Fruit fly (Drosophila melanogaster): ENCODE measurements around the gene TfIIFalpha.
A peak's percentile ranks its signal among the peaks of the same experiment; 100 is the strongest.

Gene TfIIFalpha

DNA sequence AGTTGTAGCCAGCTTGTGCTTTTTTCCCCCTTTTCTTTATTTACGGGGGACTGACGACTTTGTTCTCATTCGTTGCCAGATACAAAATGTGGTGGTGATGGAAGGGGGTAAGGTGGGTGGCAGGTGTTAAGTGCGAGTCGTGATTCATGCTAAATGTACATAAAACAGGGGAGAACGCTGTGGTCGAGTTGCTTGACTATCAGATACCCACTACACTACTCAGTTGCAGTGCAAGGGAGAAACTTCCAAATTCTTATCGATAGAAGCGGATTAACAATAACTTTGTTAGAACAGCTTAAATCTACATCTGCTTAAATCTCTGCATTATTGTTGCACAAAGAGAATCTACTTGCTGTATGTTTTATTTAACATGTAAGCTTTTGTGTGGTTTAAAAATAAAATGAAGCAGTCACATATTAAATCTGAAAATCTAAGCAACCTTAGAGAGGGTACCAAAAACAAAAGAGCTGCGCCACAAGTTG is 17.4 kb downstream of the TfIIFalpha start (continued):
- TF ChIP-seq repo (GFP tag; optimal IDR thresholded peaks at IDR 0.05) (no peak), Rx (GFP tag; IDR thresholded peaks at IDR 0.05) (no peak), Dp (GFP tag; optimal IDR thresholded peaks at IDR 0.05) (no peak), btn (GFP tag; optimal IDR thresholded peaks at IDR 0.05) (no peak), PHDP (tag; optimal IDR thresholded peaks at IDR 0.05) (no peak), CG9797 (GFP tag; optimal IDR thresholded peaks at IDR 0.05) (no peak), CG4360 (GFP tag; IDR thresholded peaks at IDR 0.05) (no peak), odd (GFP tag; optimal IDR thresholded peaks at IDR 0.05) (no peak), wdn (GFP tag; IDR thresholded peaks at IDR 0.05) (no peak), CG15073 (GFP tag; optimal IDR thresholded peaks at IDR 0.05) (no peak), Poxn (GFP tag; IDR thresholded peaks at IDR 0.05) (no peak), tx (GFP tag; optimal IDR thresholded peaks at IDR 0.05) (no peak), CG18476 (GFP tag; optimal IDR thresholded peaks at IDR 0.05) (no peak), sug (tag; optimal IDR thresholded peaks at IDR 0.05) (peak; percentile 8), CG11560 (tag; IDR thresholded peaks at IDR 0.05) (no peak), CG12942 (GFP tag; optimal IDR thresholded peaks at IDR 0.05) (no peak), CG10209 (GFP tag; optimal IDR thresholded peaks at IDR 0.05) (no peak), Dfd (GFP tag; optimal IDR thresholded peaks at IDR 0.05) (no peak), kni (GFP tag; optimal IDR thresholded peaks at IDR 0.05) (no peak), pum (GFP tag; optimal IDR thresholded peaks at IDR 0.05) (no peak), Fer2 (tag; optimal IDR thresholded peaks at IDR 0.05) (no peak), Eip74EF (GFP tag; optimal IDR thresholded peaks at IDR 0.05) (no peak), Dip2 (GFP tag; IDR thresholded peaks at IDR 0.05) (no peak), CG16815 (GFP tag; optimal IDR thresholded peaks at IDR 0.05) (no peak), gsb-n (tag; optimal IDR thresholded peaks at IDR 0.05) (no peak), CG12299 (tag; optimal IDR thresholded peaks at IDR 0.05) (no peak), psq (GFP tag; optimal IDR thresholded peaks at IDR 0.05) (no peak), cato (GFP tag; optimal IDR thresholded peaks at IDR 0.05; ENCODE audit: borderline replicate concordance) (no peak), CG3847 (GFP tag; IDR thresholded peaks at IDR 0.05) (0 out of 2 replicates have a peak, but pooled peaks have one; percentile 22), CG7963 (GFP tag; IDR thresholded peaks at IDR 0.05; ENCODE audit: partially characterized antibody) (peak; percentile 55; the same call in 1 of the 3 replicates), fd3F (GFP tag; optimal IDR thresholded peaks at IDR 0.05) (no peak), gcm (GFP tag; optimal IDR thresholded peaks at IDR 0.05) (no peak), HLH3B (GFP tag; IDR thresholded peaks at IDR 0.05) (no peak), CG17802 (tag; optimal IDR thresholded peaks at IDR 0.05) (no peak), Fer3 (tag; optimal IDR thresholded peaks at IDR 0.05) (peak; percentile 27), CG11456 (GFP tag; IDR thresholded peaks at IDR 0.05) (no peak), Sry-δ (GFP tag; optimal IDR thresholded peaks at IDR 0.05) (no peak), CG10366 (GFP tag; IDR thresholded peaks at IDR 0.05) (peak; percentile 32; the same call in 1 of the 2 replicates), klu (GFP tag; IDR thresholded peaks at IDR 0.05) (no peak), zen (tag; optimal IDR thresholded peaks at IDR 0.05) (no peak), Neu2 (GFP tag; optimal IDR thresholded peaks at IDR 0.05; ENCODE audit: borderline replicate concordance) (no peak), Lpt (GFP tag; optimal IDR thresholded peaks at IDR 0.05) (no peak), Xrp1 (GFP tag; IDR thresholded peaks at IDR 0.05) (peak; percentile 28; the same call in 1 of the 2 replicates), Atf6 (GFP tag; IDR thresholded peaks at IDR 0.05) (0 out of 2 replicates have a peak, but pooled peaks have one; percentile 33), ind (GFP tag; optimal IDR thresholded peaks at IDR 0.05) (peak; percentile 15), CG7372 (GFP tag; IDR thresholded peaks at IDR 0.05) (no peak), so (GFP tag; IDR thresholded peaks at IDR 0.05) (no peak), CG7786 (GFP tag; optimal IDR thresholded peaks at IDR 0.05) (peak; percentile 45), CG31388 (GFP tag; optimal IDR thresholded peaks at IDR 0.05) (no peak), fd64A (GFP tag; optimal IDR thresholded peaks at IDR 0.05) (no peak), CG4282 (GFP tag; optimal IDR thresholded peaks at IDR 0.05) (no peak), CG3163 (GFP tag; optimal IDR thresholded peaks at IDR 0.05) (no peak)

All from whole organism, embryonic.